Fruit fly (Drosophila melanogaster): ENCODE results near the gene p53.
A peak's percentile ranks its signal among the peaks of the same experiment; 100 is the strongest.

The p53 gene

dm6 chr3R:23028506-23028905 lies 25.4 kb downstream of the p53 start (continued):
- TF ChIP-seq CG18011 (GFP tag; optimal IDR thresholded peaks at IDR 0.05), result no peak
- peak; percentile 58 to 64 for TF ChIP-seq Pdp1 (GFP tag; optimal IDR thresholded peaks at IDR 0.05)
- TF ChIP-seq br (optimal IDR thresholded peaks at IDR 0.05), result no peak
- TF ChIP-seq toy (GFP tag; IDR thresholded peaks at IDR 0.05), result peak; percentile 32; the same call in 1 of the 2 replicates
- TF ChIP-seq CG2889 (GFP tag; IDR thresholded peaks at IDR 0.05), result 0 out of 3 replicates have a peak, but pooled peaks have one; percentile 46
- TF ChIP-seq CG7556 (GFP tag; optimal IDR thresholded peaks at IDR 0.05), result peak; percentile 4
- peak; percentile 58; the same call in 2 of the 3 replicates for TF ChIP-seq B-H1 (GFP tag; IDR thresholded peaks at IDR 0.05)
- TF ChIP-seq ewg (GFP tag; optimal IDR thresholded peaks at IDR 0.05), result no peak
- TF ChIP-seq lilli (GFP tag; optimal IDR thresholded peaks at IDR 0.05), result peak; percentile 75
- TF ChIP-seq gt (GFP tag; IDR thresholded peaks at IDR 0.05), result no peak
- TF ChIP-seq ci (GFP tag; IDR thresholded peaks at IDR 0.05), result no peak
- TF ChIP-seq C15 (GFP tag; IDR thresholded peaks at IDR 0.05), result peak; percentile 63; the same call in 1 of the 3 replicates
- TF ChIP-seq abd-A (tag; optimal IDR thresholded peaks at IDR 0.05), result no peak
- TF ChIP-seq Atf3 (GFP tag; optimal IDR thresholded peaks at IDR 0.05), result peak; percentile 54
- TF ChIP-seq CG10543 (GFP tag; optimal IDR thresholded peaks at IDR 0.05), result peak; percentile 53
- TF ChIP-seq CG3838 (GFP tag; optimal IDR thresholded peaks at IDR 0.05), result no peak
- TF ChIP-seq chn (GFP tag; optimal IDR thresholded peaks at IDR 0.05), result peak; percentile 26
- no peak for TF ChIP-seq nerfin-1 (tag; optimal IDR thresholded peaks at IDR 0.05)
- peak; percentile 63 for TF ChIP-seq bcd (GFP tag; optimal IDR thresholded peaks at IDR 0.05)
- no peak for TF ChIP-seq HLHmδ (GFP tag; optimal IDR thresholded peaks at IDR 0.05)
- TF ChIP-seq esg (GFP tag; conservative IDR thresholded peaks at IDR 0.05), result peak; percentile 62
- TF ChIP-seq CG16863 (GFP tag; optimal IDR thresholded peaks at IDR 0.05), result peak; percentile 32
- TF ChIP-seq E2f2 (GFP tag; IDR thresholded peaks at IDR 0.05), result no peak
- no peak for TF ChIP-seq CG3995 (GFP tag; optimal IDR thresholded peaks at IDR 0.05)
- TF ChIP-seq CG9437 (GFP tag; optimal IDR thresholded peaks at IDR 0.05), result no peak
- no peak for TF ChIP-seq CG12299 (tag; optimal IDR thresholded peaks at IDR 0.05)
- TF ChIP-seq CG2875 (GFP tag; optimal IDR thresholded peaks at IDR 0.05), result no peak
- peak; percentile 67 for TF ChIP-seq Antp (GFP tag; optimal IDR thresholded peaks at IDR 0.05)
- peak; percentile 58 for TF ChIP-seq CG6689 (GFP tag; IDR thresholded peaks at IDR 0.05)
- TF ChIP-seq Fer2 (tag; optimal IDR thresholded peaks at IDR 0.05), result no peak
- TF ChIP-seq CG12236 (GFP tag; optimal IDR thresholded peaks at IDR 0.05), result no peak
- TF ChIP-seq Poxn (GFP tag; IDR thresholded peaks at IDR 0.05), result peak; percentile 65
- TF ChIP-seq oc (tag; optimal IDR thresholded peaks at IDR 0.05), result no peak
- TF ChIP-seq sd (tag; optimal IDR thresholded peaks at IDR 0.05), result no peak
- TF ChIP-seq CG3407 (GFP tag; optimal IDR thresholded peaks at IDR 0.05), result no peak
- peak; percentile 11 for TF ChIP-seq fd96Cb (tag; optimal IDR thresholded peaks at IDR 0.05)
- peak; percentile 65 for TF ChIP-seq Aef1 (GFP tag; IDR thresholded peaks at IDR 0.05)
- peak; percentile 18 for TF ChIP-seq jumu (GFP tag; optimal IDR thresholded peaks at IDR 0.05)
- TF ChIP-seq bowl (GFP tag; IDR thresholded peaks at IDR 0.05), result no peak
- peak; percentile 54 for TF ChIP-seq Hmr (GFP tag; optimal IDR thresholded peaks at IDR 0.05)
- no peak for TF ChIP-seq hb (GFP tag; IDR thresholded peaks at IDR 0.05; ENCODE audit: partially characterized antibody)
- TF ChIP-seq dmrt11E (tag; optimal IDR thresholded peaks at IDR 0.05), result peak; percentile 4
- peak; percentile 17 for TF ChIP-seq CG4424 (GFP tag; optimal IDR thresholded peaks at IDR 0.05)
- no peak for TF ChIP-seq mld (GFP tag; IDR thresholded peaks at IDR 0.05; ENCODE audit: partially characterized antibody)
- TF ChIP-seq CG12744 (GFP tag; optimal IDR thresholded peaks at IDR 0.05), result peak; percentile 49
- TF ChIP-seq sug (tag; optimal IDR thresholded peaks at IDR 0.05), result no peak
- peak; percentile 47 for TF ChIP-seq CG13775 (GFP tag; optimal IDR thresholded peaks at IDR 0.05)
- TF ChIP-seq ftz-f1 (GFP tag; optimal IDR thresholded peaks at IDR 0.05), result no peak
- peak; percentile 28 for TF ChIP-seq crc (GFP tag; optimal IDR thresholded peaks at IDR 0.05)
- TF ChIP-seq CG7786 (GFP tag; optimal IDR thresholded peaks at IDR 0.05), result peak; percentile 53
- TF ChIP-seq Hsf (GFP tag; optimal IDR thresholded peaks at IDR 0.05), result peak; percentile 59
- peak; percentile 11 for TF ChIP-seq maf-S (GFP tag; optimal IDR thresholded peaks at IDR 0.05)
